Worm (Caenorhabditis elegans): Measurements from ENCODE around the gene ilc-17.1.

The ilc-17.1 gene

DNA sequence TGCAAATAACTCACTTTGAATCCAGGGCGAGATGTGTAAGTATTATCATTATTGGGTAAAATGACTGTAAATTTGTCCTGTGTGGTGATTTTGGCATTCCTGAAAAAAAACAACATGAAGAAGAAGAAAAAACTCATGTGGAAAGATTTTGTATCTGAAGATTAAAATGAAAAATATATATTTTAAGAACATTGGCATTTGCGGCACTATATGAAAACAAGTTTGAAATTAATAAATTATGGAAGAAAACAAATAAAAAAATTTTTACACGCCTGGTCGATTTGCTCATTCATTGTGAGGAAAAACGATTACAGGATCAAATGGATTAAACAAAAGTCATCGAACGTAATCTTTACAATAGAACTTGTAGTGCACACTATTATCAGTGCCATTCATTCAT lies at the start of gene ilc-17.1:
Gene ilc-17.1, minus strand, starts transcription at position 101 of the 400 bp plus-strand sequence.
- TF ChIP-seq T22C8.4 (GFP tag; IDR thresholded peaks at IDR 0.05), result no peak

DNA sequence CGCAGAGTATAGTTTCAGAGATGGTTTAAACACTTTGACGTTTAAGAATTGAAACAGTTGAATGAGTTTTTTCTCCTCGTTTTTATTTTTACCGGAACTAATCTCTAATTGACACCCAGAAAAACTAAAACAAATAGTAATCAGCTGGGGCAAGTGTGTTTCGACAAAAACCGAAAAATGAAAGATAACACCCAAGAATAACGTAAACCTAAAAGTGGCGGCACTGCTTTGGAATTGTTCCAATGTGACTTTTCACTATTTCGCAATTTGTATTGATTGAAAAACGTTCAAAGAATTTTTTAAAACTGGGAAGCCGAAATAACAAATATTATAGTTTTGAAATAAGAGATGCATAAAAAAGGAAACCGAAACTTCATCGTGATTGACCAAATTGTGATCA lies 49.2 kb upstream of the ilc-17.1 start:
- TF ChIP-seq ztf-23 (GFP tag; IDR thresholded peaks at IDR 0.05) (no peak), ref-1 (GFP tag; conservative IDR thresholded peaks at IDR 0.05) (no peak), ztf-29 (GFP tag; IDR thresholded peaks at IDR 0.05) (no peak), klf-2 (GFP tag; conservative IDR thresholded peaks at IDR 0.05) (no peak), cog-1 (tag; optimal IDR thresholded peaks at IDR 0.05) (no peak), flt-1 (GFP tag; IDR thresholded peaks at IDR 0.05) (no peak), med-1 (GFP tag; optimal IDR thresholded peaks at IDR 0.05; ENCODE audit: insufficient read depth) (no peak), T22C8.4 (GFP tag; IDR thresholded peaks at IDR 0.05) (no peak), tab-1 (GFP tag; IDR thresholded peaks at IDR 0.05) (no peak)

DNA sequence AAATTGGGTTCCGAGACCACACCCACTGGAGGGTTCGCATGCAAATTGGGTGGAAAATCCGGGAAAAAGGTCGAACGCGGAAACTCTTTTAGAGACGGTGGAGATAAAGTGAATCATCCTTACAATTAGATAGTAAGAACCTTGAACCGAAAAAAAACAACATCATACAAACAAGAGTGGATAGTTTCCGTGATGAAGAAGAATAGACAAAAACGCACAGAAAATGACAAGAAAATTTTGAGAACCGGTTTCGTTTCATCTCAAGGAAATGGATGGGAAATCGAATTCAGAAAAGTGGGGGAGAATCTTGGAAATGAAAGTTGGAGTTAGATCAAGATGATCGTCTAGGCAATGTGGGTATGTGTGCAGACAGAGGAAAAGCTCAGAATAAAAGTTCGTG lies 45.8 kb upstream of the ilc-17.1 start:
- TF ChIP-seq ref-1 (GFP tag; conservative IDR thresholded peaks at IDR 0.05) (no peak), ztf-29 (GFP tag; IDR thresholded peaks at IDR 0.05) (no peak), klf-2 (GFP tag; conservative IDR thresholded peaks at IDR 0.05) (no peak), cog-1 (tag; optimal IDR thresholded peaks at IDR 0.05) (no peak)

DNA sequence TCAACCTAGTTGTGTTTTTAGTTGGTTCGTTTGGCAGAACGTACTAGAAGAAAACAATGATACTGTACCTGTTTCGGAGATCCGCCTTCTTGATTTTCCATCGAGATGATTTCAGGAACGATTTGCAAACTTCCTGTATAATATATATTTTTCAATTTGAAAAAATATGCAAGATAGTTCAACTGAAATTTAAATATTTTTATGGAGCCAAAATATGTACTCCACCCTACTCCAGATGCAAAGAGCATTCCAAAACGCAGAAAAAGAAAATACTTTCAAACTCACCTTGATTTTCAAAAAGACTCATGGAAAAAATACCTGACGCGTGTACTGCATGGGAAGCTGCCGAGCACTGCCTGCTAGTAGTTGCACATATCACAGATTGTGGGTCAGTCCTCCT lies 43.9 kb upstream of the ilc-17.1 start, which contains the start of gene gei-3:
Gene gei-3, minus strand, starts transcription at position 101 of the 400 bp plus-strand sequence.
- TF ChIP-seq ztf-29 (GFP tag; IDR thresholded peaks at IDR 0.05) (no peak), klf-2 (GFP tag; conservative IDR thresholded peaks at IDR 0.05) (no peak), flt-1 (GFP tag; IDR thresholded peaks at IDR 0.05) (no peak), med-1 (GFP tag; optimal IDR thresholded peaks at IDR 0.05; ENCODE audit: insufficient read depth) (no peak), ref-1 (GFP tag; conservative IDR thresholded peaks at IDR 0.05) (no peak), cog-1 (tag; optimal IDR thresholded peaks at IDR 0.05) (no peak), ztf-23 (GFP tag; IDR thresholded peaks at IDR 0.05) (no peak), T22C8.4 (GFP tag; IDR thresholded peaks at IDR 0.05) (no peak), tab-1 (GFP tag; IDR thresholded peaks at IDR 0.05) (no peak)

DNA sequence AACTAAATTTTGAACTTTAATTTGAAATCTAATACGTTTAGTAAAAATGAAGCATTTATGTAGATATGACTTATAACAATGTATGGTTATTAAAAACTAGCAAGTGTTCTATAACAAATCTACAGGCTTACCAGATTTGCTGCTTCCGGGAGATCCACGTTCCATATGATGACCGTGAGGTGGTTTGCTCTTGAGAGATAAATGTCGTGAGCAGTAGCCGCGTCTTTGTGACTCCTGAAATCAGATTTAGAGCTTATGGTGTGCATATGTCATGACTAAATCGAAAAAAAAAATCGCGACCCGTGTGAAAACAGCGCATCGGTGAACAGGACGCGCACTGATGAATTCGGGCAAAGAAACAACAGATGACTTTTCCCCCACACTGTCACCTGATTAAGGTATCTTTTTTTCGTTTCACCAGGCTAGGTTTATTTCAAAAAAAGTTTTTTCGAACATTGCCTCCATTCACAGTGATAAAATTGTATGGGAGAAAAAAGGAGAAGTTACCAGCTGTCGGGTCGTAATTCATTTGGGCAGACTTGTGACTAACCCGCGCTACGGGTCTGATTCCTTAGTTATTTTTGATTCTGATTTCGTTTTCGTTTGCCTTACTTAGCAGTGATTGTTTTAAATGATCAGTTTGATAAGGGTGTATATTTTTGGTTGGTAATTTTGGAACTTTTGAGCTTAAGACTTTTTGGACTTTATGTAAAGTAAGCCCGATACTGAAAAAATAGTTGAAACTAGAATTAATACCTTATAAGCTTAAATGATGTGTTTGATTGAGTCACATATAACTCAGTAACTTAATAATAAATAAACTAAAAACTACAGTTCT lies 38.7 kb upstream of the ilc-17.1 start, which contains the start of gene nhr-27:
Gene nhr-27, minus strand, starts transcription at position 234 of the 838 bp plus-strand sequence.
- no peak for TF ChIP-seq T22C8.4 (GFP tag; IDR thresholded peaks at IDR 0.05)
- TF ChIP-seq ref-1 (GFP tag; conservative IDR thresholded peaks at IDR 0.05), result no peak
- no peak for TF ChIP-seq ztf-29 (GFP tag; IDR thresholded peaks at IDR 0.05)
- TF ChIP-seq klf-2 (GFP tag; conservative IDR thresholded peaks at IDR 0.05), result no peak
- TF ChIP-seq flt-1 (GFP tag; IDR thresholded peaks at IDR 0.05), result no peak
- TF ChIP-seq cog-1 (tag; optimal IDR thresholded peaks at IDR 0.05), result no peak
- TF ChIP-seq med-1 (GFP tag; optimal IDR thresholded peaks at IDR 0.05; ENCODE audit: insufficient read depth), result no peak
- no peak for TF ChIP-seq tab-1 (GFP tag; IDR thresholded peaks at IDR 0.05)
- no peak for TF ChIP-seq ztf-23 (GFP tag; IDR thresholded peaks at IDR 0.05)

DNA sequence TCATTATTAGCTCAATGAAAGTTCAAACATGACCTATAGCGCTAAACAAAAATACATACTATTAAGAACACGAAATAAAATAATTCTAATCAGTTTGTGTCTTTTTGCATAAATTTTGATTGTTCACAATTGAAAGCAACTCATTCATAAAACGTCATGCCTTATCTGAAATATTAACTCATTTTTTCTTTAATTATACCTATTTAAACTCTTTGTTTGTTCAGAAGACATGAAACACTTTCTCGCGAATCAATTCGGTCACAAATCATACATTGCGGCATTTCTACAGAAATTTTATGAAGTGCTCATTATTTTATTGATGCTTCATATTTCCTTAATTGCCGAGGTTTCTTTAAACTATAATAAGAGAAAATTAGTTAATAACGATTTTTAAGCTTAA lies 37.3 kb upstream of the ilc-17.1 start:
- TF ChIP-seq cog-1 (tag; optimal IDR thresholded peaks at IDR 0.05) (no peak), med-1 (GFP tag; optimal IDR thresholded peaks at IDR 0.05; ENCODE audit: insufficient read depth) (no peak), ref-1 (GFP tag; conservative IDR thresholded peaks at IDR 0.05) (no peak), ztf-23 (GFP tag; IDR thresholded peaks at IDR 0.05) (no peak), T22C8.4 (GFP tag; IDR thresholded peaks at IDR 0.05) (no peak), flt-1 (GFP tag; IDR thresholded peaks at IDR 0.05) (no peak), tab-1 (GFP tag; IDR thresholded peaks at IDR 0.05) (no peak), ztf-29 (GFP tag; IDR thresholded peaks at IDR 0.05) (no peak), klf-2 (GFP tag; conservative IDR thresholded peaks at IDR 0.05) (no peak)

DNA sequence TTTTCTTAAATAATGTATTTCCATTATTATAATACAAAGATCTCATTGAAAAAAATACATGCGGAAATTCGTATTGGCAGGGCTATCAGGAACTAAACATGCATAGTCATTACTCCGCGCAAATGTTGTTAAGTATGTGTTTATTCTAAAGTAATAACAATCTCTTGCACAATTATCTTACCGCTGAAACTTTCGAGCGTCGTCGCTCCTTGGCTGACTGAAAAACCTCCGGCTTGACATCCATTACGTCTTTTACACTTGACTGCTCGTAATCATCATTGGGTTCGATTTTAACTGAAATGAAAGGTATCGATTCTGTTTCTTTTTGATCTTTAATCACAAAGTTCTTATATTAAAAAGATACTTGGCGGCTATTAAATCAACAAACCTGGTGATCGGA lies 30.2 kb upstream of the ilc-17.1 start:
- TF ChIP-seq T22C8.4 (GFP tag; IDR thresholded peaks at IDR 0.05), result no peak
- no peak for TF ChIP-seq cog-1 (tag; optimal IDR thresholded peaks at IDR 0.05)
- no peak for TF ChIP-seq ztf-29 (GFP tag; IDR thresholded peaks at IDR 0.05)
- no peak for TF ChIP-seq med-1 (GFP tag; optimal IDR thresholded peaks at IDR 0.05; ENCODE audit: insufficient read depth)
- TF ChIP-seq flt-1 (GFP tag; IDR thresholded peaks at IDR 0.05), result no peak
- no peak for TF ChIP-seq ref-1 (GFP tag; conservative IDR thresholded peaks at IDR 0.05)
- TF ChIP-seq tab-1 (GFP tag; IDR thresholded peaks at IDR 0.05), result no peak
- TF ChIP-seq ztf-23 (GFP tag; IDR thresholded peaks at IDR 0.05), result no peak
- no peak for TF ChIP-seq klf-2 (GFP tag; conservative IDR thresholded peaks at IDR 0.05)

DNA sequence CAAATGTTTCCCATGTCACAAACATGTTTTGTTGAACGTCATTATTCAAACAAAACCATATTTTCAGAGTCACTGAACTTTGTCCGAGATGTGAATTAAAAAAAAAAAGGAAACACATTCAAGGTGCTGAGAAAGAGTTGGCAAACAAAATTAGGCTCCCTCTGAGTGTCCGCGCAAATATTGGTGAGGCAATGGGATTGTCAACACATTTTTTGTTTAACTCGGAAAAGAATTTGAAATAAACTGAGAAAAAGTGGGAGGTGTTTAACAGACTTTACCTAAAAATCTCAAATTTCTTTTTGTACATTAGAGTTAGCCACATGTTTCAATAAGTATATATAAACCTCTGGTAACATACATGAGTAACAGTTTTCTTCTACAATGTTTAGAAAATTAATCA lies 24.2 kb upstream of the ilc-17.1 start, which contains the start of gene abf-6:
Gene abf-6, plus strand, starts transcription at position 323 of the 400 bp plus-strand sequence.
- TF ChIP-seq med-1 (GFP tag; optimal IDR thresholded peaks at IDR 0.05; ENCODE audit: insufficient read depth) (no peak), ref-1 (GFP tag; conservative IDR thresholded peaks at IDR 0.05) (no peak)

DNA sequence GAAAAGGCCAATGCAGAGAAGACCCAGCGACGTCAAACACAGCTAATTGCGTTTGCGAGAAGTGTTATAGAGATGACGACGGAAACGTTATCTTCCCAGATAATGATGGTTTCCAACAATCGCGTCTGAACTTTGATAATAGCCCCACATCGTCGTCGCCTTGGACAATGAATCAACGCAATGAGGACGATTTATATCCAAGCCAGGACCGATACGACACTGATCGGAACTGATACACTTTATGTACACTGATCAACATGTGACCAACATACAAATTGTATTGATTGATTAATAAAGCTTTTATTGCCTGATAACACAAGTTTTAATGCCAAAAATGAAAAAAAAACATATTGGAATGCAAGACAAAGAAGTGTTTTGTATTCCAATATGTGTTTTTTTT lies 23.5 kb upstream of the ilc-17.1 start:
- TF ChIP-seq ref-1 (GFP tag; conservative IDR thresholded peaks at IDR 0.05), result no peak
- no peak for TF ChIP-seq ztf-23 (GFP tag; IDR thresholded peaks at IDR 0.05)
- TF ChIP-seq ztf-29 (GFP tag; IDR thresholded peaks at IDR 0.05), result no peak
- TF ChIP-seq T22C8.4 (GFP tag; IDR thresholded peaks at IDR 0.05), result no peak
- TF ChIP-seq klf-2 (GFP tag; conservative IDR thresholded peaks at IDR 0.05), result no peak
- TF ChIP-seq cog-1 (tag; optimal IDR thresholded peaks at IDR 0.05), result no peak
- no peak for TF ChIP-seq med-1 (GFP tag; optimal IDR thresholded peaks at IDR 0.05; ENCODE audit: insufficient read depth)
- TF ChIP-seq flt-1 (GFP tag; IDR thresholded peaks at IDR 0.05), result no peak
- TF ChIP-seq tab-1 (GFP tag; IDR thresholded peaks at IDR 0.05), result no peak

DNA sequence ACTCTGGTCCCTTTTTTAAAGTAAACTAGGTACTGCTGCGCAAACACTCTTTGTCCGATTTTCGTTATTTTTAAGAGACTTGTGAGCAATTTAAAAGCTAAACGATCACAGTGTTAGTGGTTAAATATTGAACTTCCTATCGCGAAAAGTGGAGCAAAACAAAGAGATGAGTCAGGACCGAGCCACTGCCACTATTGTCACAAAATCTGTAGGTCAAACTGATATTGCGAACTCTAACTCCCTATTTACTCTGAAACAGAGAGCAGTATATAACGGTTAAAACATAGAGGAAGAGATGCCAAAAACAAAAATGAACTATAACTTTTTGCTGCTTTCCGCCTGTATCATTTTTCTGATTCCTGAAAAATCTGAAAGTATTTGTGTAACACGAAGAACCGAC lies 23.0 kb upstream of the ilc-17.1 start, which contains the start of gene abf-5:
Gene abf-5, plus strand, starts transcription at position 301 of the 400 bp plus-strand sequence.
- TF ChIP-seq klf-2 (GFP tag; conservative IDR thresholded peaks at IDR 0.05) (no peak), cog-1 (tag; optimal IDR thresholded peaks at IDR 0.05) (no peak), T22C8.4 (GFP tag; IDR thresholded peaks at IDR 0.05) (no peak), flt-1 (GFP tag; IDR thresholded peaks at IDR 0.05) (no peak), ref-1 (GFP tag; conservative IDR thresholded peaks at IDR 0.05) (no peak), med-1 (GFP tag; optimal IDR thresholded peaks at IDR 0.05; ENCODE audit: insufficient read depth) (no peak), ztf-23 (GFP tag; IDR thresholded peaks at IDR 0.05) (no peak), tab-1 (GFP tag; IDR thresholded peaks at IDR 0.05) (no peak), ztf-29 (GFP tag; IDR thresholded peaks at IDR 0.05) (no peak)
